Worm (Caenorhabditis elegans) whole organism, L1 larva: ENCODE data around the gene C45G9.11.

Experiments used
- C16A3.4 ChIP-seq: fragments of 150-350 bp; optimal IDR thresholded peaks from 2 replicates; lab custom pipeline; 2014; ENCODE audit warnings: missing biosample characterization, missing genetic modification characterization
- F16B12.6 ChIP-seq: fragments of 150-350 bp; optimal IDR thresholded peaks from 2 replicates; lab custom pipeline; 2014; ENCODE audit warnings: missing biosample characterization, missing genetic modification characterization
- aly-2 ChIP-seq: fragments of 150-350 bp; optimal IDR thresholded peaks from 2 replicates; lab custom pipeline; 2014; ENCODE audit warnings: missing biosample characterization, missing genetic modification characterization
- ama-1 ChIP-seq: fragments of 150-350 bp; optimal IDR thresholded peaks from 2 replicates; lab custom pipeline; 2014
- blmp-1 ChIP-seq: fragments of 150-350 bp; optimal IDR thresholded peaks from 2 replicates; lab custom pipeline; 2014; ENCODE audit warnings: missing biosample characterization, missing genetic modification characterization
- ceh-82 ChIP-seq, 3 experiments: fragments of 150-350 bp in 1 of 3; sonication (generic microtip) in 2 of 3; optimal IDR thresholded peaks; 2 replicates each; lab custom pipeline; 2014 to 2017; ENCODE audit warnings: missing biosample characterization in 3 of 3, missing genetic modification characterization in 3 of 3
- dpl-1 ChIP-seq, 3 experiments: fragments of 150-350 bp in 2 of 3; sonication (generic microtip) in 1 of 3; optimal IDR thresholded peaks; 2 replicates each; lab custom pipeline; 2014 to 2017; ENCODE audit warnings: missing biosample characterization in 3 of 3, missing genetic modification characterization in 3 of 3, missing genetic modification reagents in 3 of 3
- efl-1 ChIP-seq, 4 experiments: fragments of 150-350 bp; optimal IDR thresholded peaks in 3 of 4; peaks in 1 of 4; 1 replicate in 1 of 4; 2 replicates in 3 of 4; lab custom pipeline; 2014; ENCODE audit warnings: missing biosample characterization in 2 of 4, missing genetic modification characterization in 2 of 4, missing genetic modification reagents in 2 of 4
- elt-2 ChIP-seq: sonication (generic microtip); optimal IDR thresholded peaks from 2 replicates; lab custom pipeline; 2016; ENCODE audit warnings: missing genetic modification characterization, mild to moderate bottlenecking, inconsistent platforms, missing compliant biosample characterization, missing genetic modification reagents
- elt-3 ChIP-seq, 6 experiments: fragments of 150-350 bp in 1 of 6; sonication (generic microtip); optimal IDR thresholded peaks; 2 replicates each; lab custom pipeline; 2017 to 2018; ENCODE audit warnings: missing biosample characterization in 6 of 6, missing genetic modification characterization in 6 of 6, inconsistent platforms in 1 of 6
- ets-5 ChIP-seq: fragments of 200-800 bp; sonication (Bioruptor generic); IDR thresholded peaks from 2 replicates; pipeline ENCODE4 v1.3.6; 2022; ENCODE audit warnings: missing genetic modification characterization, missing compliant biosample characterization
- fkh-4 ChIP-seq: sonication (generic microtip); optimal IDR thresholded peaks from 2 replicates; lab custom pipeline; 2016; ENCODE audit warnings: missing compliant biosample characterization, missing genetic modification characterization, borderline replicate concordance
- fkh-8 ChIP-seq: sonication (generic microtip); optimal IDR thresholded peaks from 2 replicates; lab custom pipeline; 2016; ENCODE audit warnings: mild to moderate bottlenecking, missing genetic modification characterization, missing compliant biosample characterization
- fos-1 ChIP-seq: fragments of 150-350 bp; optimal IDR thresholded peaks from 2 replicates; lab custom pipeline; 2014; ENCODE audit warnings: missing biosample characterization, missing genetic modification characterization
- grh-1 ChIP-seq: fragments of 200-800 bp; sonication (Bioruptor generic); IDR thresholded peaks from 2 replicates; pipeline ENCODE4 v1.3.6; 2022; ENCODE audit warnings: missing genetic modification reagents, missing genetic modification characterization, missing compliant biosample characterization
- hlh-4 ChIP-seq: sonication (generic microtip); optimal IDR thresholded peaks from 2 replicates; lab custom pipeline; 2016; ENCODE audit warnings: mild to moderate bottlenecking, missing genetic modification characterization, missing compliant biosample characterization
- irx-1 ChIP-seq: sonication (generic microtip); optimal IDR thresholded peaks from 2 replicates; lab custom pipeline; 2016; ENCODE audit warnings: missing genetic modification characterization, missing compliant biosample characterization
- isw-1 ChIP-seq: fragments of 200-800 bp; sonication (Bioruptor generic); IDR thresholded peaks from 2 replicates; pipeline ENCODE4 v1.3.6; 2022; ENCODE audit warnings: missing genetic modification characterization, missing compliant biosample characterization
- lin-13 ChIP-seq: fragments of 150-350 bp; optimal IDR thresholded peaks from 2 replicates; lab custom pipeline; 2014; ENCODE audit warnings: missing biosample characterization, missing genetic modification reagents, missing genetic modification characterization
- lin-14 ChIP-seq: fragments of 200-800 bp; sonication (Bioruptor generic); optimal IDR thresholded peaks from 2 replicates; lab custom pipeline; 2018; ENCODE audit warnings: mild to moderate bottlenecking, missing genetic modification characterization, moderate library complexity, missing compliant biosample characterization
- lin-15B ChIP-seq: fragments of 150-350 bp; sonication (generic microtip); optimal IDR thresholded peaks from 3 replicates; lab custom pipeline; 2014; ENCODE audit warnings: missing biosample characterization, missing genetic modification characterization
- lin-39 ChIP-seq: fragments of 150-350 bp; optimal IDR thresholded peaks from 2 replicates; lab custom pipeline; 2014; ENCODE audit warnings: missing biosample characterization, missing genetic modification reagents, missing genetic modification characterization
- lsy-2 ChIP-seq, 2 experiments: fragments of 150-350 bp; optimal IDR thresholded peaks; 2 replicates each; lab custom pipeline; 2014; ENCODE audit warnings: missing biosample characterization in 2 of 2, missing genetic modification characterization in 2 of 2
- mab-9 ChIP-seq: fragments of 200-800 bp; sonication (Bioruptor generic); IDR thresholded peaks from 2 replicates; pipeline ENCODE4 v1.3.6; 2022; ENCODE audit warnings: missing genetic modification reagents, missing genetic modification characterization, missing compliant biosample characterization
- mdl-1 ChIP-seq, 2 experiments: fragments of 150-350 bp; optimal IDR thresholded peaks; 2 replicates each; lab custom pipeline; 2014 to 2017; ENCODE audit warnings: missing biosample characterization in 2 of 2, missing genetic modification characterization in 2 of 2, inconsistent platforms in 1 of 2
- mef-2 ChIP-seq: fragments of 150-350 bp; optimal IDR thresholded peaks from 2 replicates; lab custom pipeline; 2014; ENCODE audit warnings: missing biosample characterization, missing genetic modification characterization
- nhr-12 ChIP-seq: sonication (generic microtip); optimal IDR thresholded peaks from 2 replicates; lab custom pipeline; 2017; ENCODE audit warnings: missing biosample characterization, missing genetic modification characterization
- nhr-19 ChIP-seq: fragments of 200-800 bp; sonication (Bioruptor generic); conservative IDR thresholded peaks from 2 replicates; pipeline ENCODE4 v1.3.6; 2022; ENCODE audit warnings: missing genetic modification characterization, missing compliant biosample characterization
- nhr-20 ChIP-seq: sonication (generic microtip); optimal IDR thresholded peaks from 2 replicates; lab custom pipeline; 2016; ENCODE audit warnings: mild to moderate bottlenecking, missing genetic modification characterization, missing compliant biosample characterization
- nhr-47 ChIP-seq: sonication (generic microtip); optimal IDR thresholded peaks from 2 replicates; lab custom pipeline; 2016; ENCODE audit warnings: mild to moderate bottlenecking, missing genetic modification characterization, moderate library complexity, missing compliant biosample characterization
- nhr-77 ChIP-seq: fragments of 150-350 bp; optimal IDR thresholded peaks from 2 replicates; lab custom pipeline; 2014; ENCODE audit warnings: missing biosample characterization, missing genetic modification characterization
- nhr-90 ChIP-seq: sonication (generic microtip); optimal IDR thresholded peaks from 2 replicates; lab custom pipeline; 2016; ENCODE audit warnings: mild to moderate bottlenecking, missing genetic modification characterization, missing compliant biosample characterization; ENCODE audit not compliant: poor library complexity
- pax-3 ChIP-seq: fragments of 200-800 bp; sonication (Bioruptor generic); optimal IDR thresholded peaks from 2 replicates; lab custom pipeline; 2018; ENCODE audit warnings: mild to moderate bottlenecking, missing genetic modification characterization, moderate library complexity, missing compliant biosample characterization
- pqm-1 ChIP-seq: sonication (generic microtip); optimal IDR thresholded peaks from 3 replicates; lab custom pipeline; 2017; ENCODE audit warnings: missing biosample characterization, missing genetic modification characterization
- rnt-1 ChIP-seq: sonication (generic microtip); optimal IDR thresholded peaks from 2 replicates; lab custom pipeline; 2016; ENCODE audit warnings: mild to moderate bottlenecking, missing genetic modification characterization, moderate library complexity, missing compliant biosample characterization
- snpc-4 ChIP-seq: fragments of 150-350 bp; optimal IDR thresholded peaks from 2 replicates; lab custom pipeline; 2014; ENCODE audit warnings: missing biosample characterization, missing genetic modification characterization
- swsn-7 ChIP-seq: sonication (generic microtip); optimal IDR thresholded peaks from 2 replicates; lab custom pipeline; 2016; ENCODE audit warnings: missing genetic modification characterization, missing compliant biosample characterization
- tbx-2 ChIP-seq: sonication (generic microtip); optimal IDR thresholded peaks from 2 replicates; lab custom pipeline; 2016; ENCODE audit warnings: missing genetic modification characterization, missing compliant biosample characterization
- unc-130 ChIP-seq: fragments of 150-350 bp; optimal IDR thresholded peaks from 2 replicates; lab custom pipeline; 2017; ENCODE audit warnings: missing biosample characterization, missing genetic modification characterization, inconsistent platforms
- unc-30 ChIP-seq: sonication (generic microtip); optimal IDR thresholded peaks from 2 replicates; lab custom pipeline; 2017; ENCODE audit warnings: missing biosample characterization, missing genetic modification characterization
- unc-86 ChIP-seq: sonication (generic microtip); optimal IDR thresholded peaks from 2 replicates; lab custom pipeline; 2016; ENCODE audit warnings: missing genetic modification characterization, missing compliant biosample characterization
- vab-15 ChIP-seq: sonication (generic microtip); optimal IDR thresholded peaks from 2 replicates; lab custom pipeline; 2017; ENCODE audit warnings: missing genotype, mild to moderate bottlenecking, missing genetic modification characterization, missing compliant biosample characterization
- xbp-1 ChIP-seq: sonication (generic microtip); optimal IDR thresholded peaks from 2 replicates; lab custom pipeline; 2016; ENCODE audit warnings: missing genetic modification characterization, missing compliant biosample characterization
- zip-4 ChIP-seq: fragments of 200-800 bp; sonication (Bioruptor generic); optimal IDR thresholded peaks from 2 replicates; lab custom pipeline; 2018; ENCODE audit warnings: mild to moderate bottlenecking, missing genetic modification characterization, moderate library complexity, missing compliant biosample characterization
- ztf-11 ChIP-seq, 2 experiments: sonication (generic microtip); optimal IDR thresholded peaks; 2 replicates each; lab custom pipeline; 2016 to 2017; ENCODE audit warnings: missing genetic modification characterization in 2 of 2, missing biosample characterization in 1 of 2, missing compliant biosample characterization in 1 of 2

C45G9.11 gene

DNA sequence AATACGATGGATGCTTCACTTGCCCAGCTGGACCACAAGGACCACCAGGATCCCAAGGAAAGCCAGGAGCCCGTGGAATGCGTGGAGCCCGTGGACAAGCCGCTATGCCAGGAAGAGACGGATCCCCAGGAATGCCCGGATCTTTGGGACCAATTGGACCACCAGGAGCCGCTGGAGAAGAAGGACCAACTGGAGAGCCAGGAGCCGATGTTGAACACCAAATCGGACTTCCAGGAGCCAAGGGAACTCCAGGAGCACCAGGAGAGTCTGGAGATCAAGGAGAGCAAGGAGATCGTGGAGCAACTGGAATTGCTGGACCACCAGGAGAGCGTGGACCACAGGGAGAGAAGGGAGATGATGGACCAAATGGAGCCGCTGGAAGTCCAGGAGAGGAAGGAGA lies 39.4 kb upstream of the C45G9.11 start:
- TF ChIP-seq tbx-2 (tag; lab: Kevin White, UChicago): no peak
- no peak for TF ChIP-seq xbp-1 (tag; lab: Kevin White, UChicago)
- no peak for TF ChIP-seq nhr-19
- no peak for TF ChIP-seq pax-3 (tag; lab: Kevin White, UChicago)
- TF ChIP-seq grh-1 (GFP tag; lab: Robert Waterston, UW): no peak
- no peak for TF ChIP-seq lin-15B (tag; lab: Kevin White, UChicago)
- no peak for TF ChIP-seq nhr-77
- TF ChIP-seq snpc-4 (tag; lab: Kevin White, UChicago): no peak
- TF ChIP-seq nhr-12 (tag; lab: Kevin White, UChicago): no peak
- no peak for TF ChIP-seq mef-2 (tag; lab: Kevin White, UChicago)
- TF ChIP-seq F16B12.6 (tag; lab: Kevin White, UChicago): no peak
- no peak for TF ChIP-seq elt-3 (tag; optimal IDR thresholded peaks at IDR 0.05; lab: Kevin White, UChicago)
- no peak for TF ChIP-seq ama-1 (lab: Kevin White, UChicago)
- no peak for TF ChIP-seq unc-30
- no peak for TF ChIP-seq elt-2 (tag; lab: Kevin White, UChicago)

DNA sequence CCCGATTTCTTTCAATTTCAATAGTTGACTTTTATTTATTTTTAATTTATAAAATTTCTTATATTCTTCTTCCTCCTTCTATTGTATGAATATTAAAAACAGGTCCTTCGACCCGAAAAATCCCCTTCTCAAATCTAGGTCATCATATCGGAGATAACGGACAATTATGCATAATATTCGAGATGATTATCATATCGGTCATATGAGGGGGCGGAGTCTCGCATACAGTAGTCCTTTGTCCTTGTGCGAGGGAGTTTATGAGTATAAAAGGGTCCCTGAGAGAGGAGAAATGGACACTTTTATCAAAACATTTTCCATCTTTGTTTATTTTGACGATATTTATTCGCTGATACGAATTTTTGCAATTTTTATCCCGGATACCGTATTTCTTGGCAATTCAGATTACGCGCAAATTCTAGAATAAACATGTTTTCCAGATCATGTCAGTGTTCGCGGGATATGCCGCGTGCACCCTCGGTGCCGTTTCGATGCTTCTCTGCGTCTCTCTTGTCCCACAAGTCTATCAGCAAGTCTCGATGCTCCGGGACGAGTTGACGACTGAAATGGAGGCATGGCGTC lies 38.5 kb upstream of the C45G9.11 start, which contains the start of gene dpy-17:
dpy-17 (plus strand) TSS at position 438 of the 579 bp plus-strand sequence.
- TF ChIP-seq unc-130: no peak
- TF ChIP-seq mab-9: no peak
- no peak for TF ChIP-seq fkh-4 (tag; lab: Kevin White, UChicago)
- no peak for TF ChIP-seq fkh-8
- no peak for TF ChIP-seq zip-4 (GFP tag; lab: Kevin White, UChicago)
- TF ChIP-seq, all 84 proteins: peak for 0

DNA sequence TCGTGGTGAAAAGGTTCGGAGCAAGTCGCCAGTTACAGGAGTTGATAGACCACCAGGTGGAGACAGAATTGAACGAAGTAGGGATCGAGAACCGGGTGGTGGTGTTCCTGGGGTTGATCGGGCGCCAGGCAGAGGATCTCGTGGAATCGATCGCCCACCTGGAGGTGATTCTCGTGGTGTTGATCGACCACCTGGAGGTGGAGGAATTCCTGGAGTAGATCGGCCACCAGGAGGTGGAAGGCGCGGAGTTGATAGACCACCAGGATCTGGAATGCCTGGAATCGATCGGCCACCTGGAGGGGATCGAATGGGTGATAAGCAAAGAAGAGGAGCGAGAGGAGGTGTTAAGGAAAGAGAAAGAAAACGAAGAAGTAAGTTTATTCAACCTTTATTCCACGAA lies 37.0 kb upstream of the C45G9.11 start:
- no peak for TF ChIP-seq lin-39 (tag; lab: Kevin White, UChicago)
- TF ChIP-seq blmp-1 (tag; lab: Kevin White, UChicago): no peak
- TF ChIP-seq lin-13 (GFP tag; lab: Kevin White, UChicago): no peak
- no peak for TF ChIP-seq unc-130
- no peak for TF ChIP-seq vab-15 (tag; lab: Kevin White, UChicago)
- no peak for TF ChIP-seq nhr-20 (tag; lab: Kevin White, UChicago)
- TF ChIP-seq zip-4 (GFP tag; lab: Kevin White, UChicago): no peak

DNA sequence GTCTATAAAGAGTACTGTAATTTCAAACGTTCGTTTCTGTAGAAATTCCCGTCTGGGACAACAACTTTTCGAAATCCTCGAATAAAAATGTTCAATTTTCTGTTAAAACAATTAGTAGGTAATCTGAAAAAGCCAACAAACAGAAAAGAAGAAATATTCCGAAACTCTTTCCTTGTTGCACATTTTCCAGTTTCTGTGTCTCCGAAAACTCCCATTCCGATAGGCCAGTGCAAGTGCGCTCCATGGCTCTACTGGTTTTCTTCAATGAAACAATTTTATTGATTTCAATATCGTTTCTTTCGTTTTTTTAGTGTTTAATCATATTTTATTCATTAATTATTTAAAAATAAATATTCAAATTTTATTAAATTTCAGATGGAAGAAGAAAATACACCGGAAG lies 34.1 kb upstream of the C45G9.11 start, which contains the start of gene F54D8.6:
F54D8.6 (plus strand) TSS at position 370 of the 400 bp plus-strand sequence.
- TF ChIP-seq nhr-90 (tag; lab: Kevin White, UChicago) (peak; percentile 36), tbx-2 (tag; lab: Kevin White, UChicago) (peak; percentile 23), grh-1 (GFP tag; lab: Robert Waterston, UW) (no peak), ceh-82 (tag; optimal IDR thresholded peaks at IDR 0.05; lab: Kevin White, UChicago) (peak; percentile 13 to 49 (median 39)), lsy-2 (tag; optimal IDR thresholded peaks at IDR 0.05; lab: Kevin White, UChicago) (peak; percentile 46 to 81), ama-1 (lab: Kevin White, UChicago) (no peak), ets-5 (no peak), fkh-8 (peak; percentile 26), ztf-11 (tag; optimal IDR thresholded peaks at IDR 0.05; lab: Kevin White, UChicago) (peak in 1 of 2 experiments; percentile 44), mdl-1 (tag; optimal IDR thresholded peaks at IDR 0.05; lab: Kevin White, UChicago) (peak in 1 of 2 experiments; percentile 28), lin-15B (tag; lab: Kevin White, UChicago) (peak; percentile 64), nhr-47 (tag; lab: Kevin White, UChicago) (peak; percentile 37), nhr-12 (tag; lab: Kevin White, UChicago) (no peak), nhr-20 (tag; lab: Kevin White, UChicago) (peak; percentile 47), swsn-7 (peak; percentile 31), rnt-1 (tag; lab: Kevin White, UChicago) (peak; percentile 82), blmp-1 (tag; lab: Kevin White, UChicago) (peak; percentile 43), irx-1 (tag; lab: Kevin White, UChicago) (no peak), hlh-4 (tag; lab: Kevin White, UChicago) (no peak), C16A3.4 (tag; lab: Kevin White, UChicago) (peak; percentile 77), pqm-1 (tag; lab: Kevin White, UChicago) (no peak), vab-15 (tag; lab: Kevin White, UChicago) (no peak), nhr-19 (peak; percentile 37; the same call in 1 of the 2 replicates), fos-1 (peak; percentile 14), dpl-1 (GFP tag; optimal IDR thresholded peaks at IDR 0.05; lab: Kevin White, UChicago) (peak; percentile 44 to 73 (median 63)), isw-1 (GFP tag; lab: Robert Waterston, UW) (peak; percentile 27; the same call in 1 of the 2 replicates), unc-86 (tag; lab: Kevin White, UChicago) (no peak), efl-1 (optimal IDR thresholded peaks at IDR 0.05; lab: Kevin White, UChicago) (peak; percentile 74 to 76), efl-1 (GFP tag; optimal IDR thresholded peaks at IDR 0.05 in 1 of 2; lab: Kevin White, UChicago) (peak; percentile 65 to 95), lin-14 (peak; percentile 56), aly-2 (no peak)
